Worm (Caenorhabditis elegans): Measurements from ENCODE around the gene str-205.

Gene str-205

ce11 chrV:4884490-4884889 is 45.3 kb downstream of the str-205 start, which contains the start of gene T19H12.12:
TSS of gene T19H12.12 (plus strand) at chrV:4884790.
- TF ChIP-seq C06A6.2 (GFP tag; conservative IDR thresholded peaks at IDR 0.05) (no peak), tbx-9 (tag; optimal IDR thresholded peaks at IDR 0.05; ENCODE audit: borderline replicate concordance) (no peak), rpc-1 (optimal IDR thresholded peaks at IDR 0.05) (no peak), rpc-1 (tag; optimal IDR thresholded peaks at IDR 0.05) (no peak), die-1 (tag; optimal IDR thresholded peaks at IDR 0.05) (no peak), hrde-1 (tag; optimal IDR thresholded peaks at IDR 0.05; ENCODE audit: borderline replicate concordance) (no peak), egl-44 (GFP tag; IDR thresholded peaks at IDR 0.05) (no peak), nfya-1 (tag; optimal IDR thresholded peaks at IDR 0.05; ENCODE audit: borderline replicate concordance, insufficient read depth) (no peak), ztf-22 (GFP tag; optimal IDR thresholded peaks at IDR 0.05) (no peak), nfya-2 (GFP tag; IDR thresholded peaks at IDR 0.05) (no peak), ztf-25 (GFP tag; IDR thresholded peaks at IDR 0.05) (no peak), ccch-3 (GFP tag; optimal IDR thresholded peaks at IDR 0.05) (no peak), Y56A3A.18 (GFP tag; IDR thresholded peaks at IDR 0.05) (no peak)

DNA sequence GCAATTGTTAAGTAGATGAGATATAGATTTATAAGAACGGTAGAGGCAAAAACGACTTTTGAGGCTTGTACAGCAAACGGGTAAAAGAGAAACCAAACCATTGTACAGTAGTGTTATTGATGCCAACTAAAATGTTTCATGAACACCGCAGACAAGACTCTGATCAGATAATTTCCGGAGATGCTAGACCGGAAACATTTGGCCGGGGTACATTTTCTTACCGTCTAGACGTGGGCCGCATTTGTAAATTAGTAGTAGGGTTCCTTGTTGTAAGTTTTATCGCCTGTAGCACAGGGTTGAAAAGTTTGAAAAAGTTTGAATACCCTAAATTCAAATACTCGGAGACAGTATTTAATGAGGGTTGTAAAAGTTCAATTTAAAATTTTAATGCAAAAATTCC is 48.4 kb downstream of the str-205 start, which contains the start of gene str-32:
Gene str-32 (minus strand): TSS at position 101 of the 400 bp plus-strand sequence.
- TF ChIP-seq repo-1 (tag; optimal IDR thresholded peaks at IDR 0.05), result no peak
- no peak for TF ChIP-seq ccch-3 (GFP tag; optimal IDR thresholded peaks at IDR 0.05)
- TF ChIP-seq let-526 (GFP tag; IDR thresholded peaks at IDR 0.05), result no peak
- TF ChIP-seq ceh-40 (GFP tag; IDR thresholded peaks at IDR 0.05), result no peak
- no peak for TF ChIP-seq nhr-179 (tag; optimal IDR thresholded peaks at IDR 0.05)
- TF ChIP-seq mel-28 (tag; optimal IDR thresholded peaks at IDR 0.05; ENCODE audit: borderline replicate concordance), result no peak
- no peak for TF ChIP-seq xnd-1 (tag; optimal IDR thresholded peaks at IDR 0.05)
- no peak for TF ChIP-seq lin-40 (tag; optimal IDR thresholded peaks at IDR 0.05)
- no peak for TF ChIP-seq rpc-1 (optimal IDR thresholded peaks at IDR 0.05)
- TF ChIP-seq rpc-1 (tag; optimal IDR thresholded peaks at IDR 0.05), result no peak
- no peak for TF ChIP-seq unc-62 (GFP tag; optimal IDR thresholded peaks at IDR 0.05)
- no peak for TF ChIP-seq D2030.7 (GFP tag; IDR thresholded peaks at IDR 0.05)

DNA sequence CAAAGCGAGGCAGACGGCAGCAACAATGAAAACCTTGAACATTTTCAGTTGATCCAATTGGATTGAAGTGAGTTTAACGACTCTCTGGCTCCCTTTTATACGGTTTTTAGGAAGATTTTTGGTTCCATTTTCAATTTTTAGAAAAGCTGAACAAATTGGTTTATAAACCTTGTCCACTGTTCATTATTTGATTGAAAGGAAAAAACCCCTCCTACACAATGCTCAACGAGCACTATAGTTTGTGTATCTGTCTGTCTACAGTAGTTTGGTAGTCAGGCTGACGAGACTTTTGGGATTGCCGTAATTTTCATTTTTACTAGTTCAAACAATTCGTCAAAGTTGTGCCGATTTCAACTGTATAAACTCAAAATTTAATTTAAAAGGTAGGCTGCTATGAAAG is 50.5 kb downstream of the str-205 start, which contains the start of gene T19H12.15:
Gene T19H12.15 (minus strand): TSS at position 101 of the 400 bp plus-strand sequence.
- TF ChIP-seq snpc-4 (GFP tag; optimal IDR thresholded peaks at IDR 0.05) (no peak), snpc-4 (tag; optimal IDR thresholded peaks at IDR 0.05) (no peak), Y79H2A.3 (GFP tag; conservative IDR thresholded peaks at IDR 0.05) (no peak), nhr-27 (tag; optimal IDR thresholded peaks at IDR 0.05) (no peak), F57C9.4 (tag; optimal IDR thresholded peaks at IDR 0.05) (no peak), dpl-1 (GFP tag; optimal IDR thresholded peaks at IDR 0.05) (no peak)

All from whole organism, young adult.